Worm (Caenorhabditis elegans) whole organism, early embryonic: ENCODE measurements around the gene pbo-6.

Experiments
- B0310.2 ChIP-seq: sonication (generic microtip); optimal IDR thresholded peaks from 2 replicates; lab custom pipeline; 2016; ENCODE audit warnings: mild to moderate bottlenecking, missing genetic modification characterization, missing compliant biosample characterization
- F13C5.2 ChIP-seq: sonication (generic microtip); optimal IDR thresholded peaks from 2 replicates; lab custom pipeline; 2017; ENCODE audit warnings: mild to moderate bottlenecking, missing genetic modification characterization, inconsistent platforms, missing compliant biosample characterization
- aly-1 ChIP-seq: sonication (generic microtip); optimal IDR thresholded peaks from 2 replicates; lab custom pipeline; 2016; ENCODE audit warnings: missing genetic modification characterization, missing compliant biosample characterization
- ama-1 ChIP-seq: fragments of 150-350 bp; optimal IDR thresholded peaks from 2 replicates; lab custom pipeline; 2014
- ceh-13 ChIP-seq: fragments of 200-800 bp; sonication (Bioruptor generic); optimal IDR thresholded peaks from 2 replicates; lab custom pipeline; 2018; ENCODE audit warnings: mild to moderate bottlenecking, missing genetic modification characterization, missing compliant biosample characterization
- ceh-36 ChIP-seq: sonication (generic microtip); optimal IDR thresholded peaks from 2 replicates; lab custom pipeline; 2016; ENCODE audit warnings: missing genetic modification characterization, inconsistent platforms, missing compliant biosample characterization
- flt-1 ChIP-seq: fragments of 200-800 bp; sonication (Bioruptor generic); IDR thresholded peaks from 2 replicates; pipeline ENCODE4 v1.3.6; 2022; ENCODE audit warnings: missing genetic modification characterization, missing compliant biosample characterization
- hmbx-1 ChIP-seq: sonication (generic microtip); optimal IDR thresholded peaks from 2 replicates; lab custom pipeline; 2016; ENCODE audit warnings: mild to moderate bottlenecking, missing genetic modification characterization, missing compliant biosample characterization
- pes-1 ChIP-seq: fragments of 200-800 bp; sonication (Bioruptor generic); IDR thresholded peaks from 2 replicates; pipeline ENCODE4 v1.3.6; 2022; ENCODE audit warnings: missing genetic modification reagents, missing genetic modification characterization, missing compliant biosample characterization
- scrt-1 ChIP-seq: fragments of 200-800 bp; sonication (Bioruptor generic); IDR thresholded peaks from 2 replicates; pipeline ENCODE4 v1.3.6; 2022; ENCODE audit warnings: missing genetic modification characterization, missing compliant biosample characterization
- tra-4 ChIP-seq: sonication (generic microtip); optimal IDR thresholded peaks from 2 replicates; lab custom pipeline; 2017; ENCODE audit warnings: missing genetic modification characterization, missing compliant biosample characterization

DNA sequence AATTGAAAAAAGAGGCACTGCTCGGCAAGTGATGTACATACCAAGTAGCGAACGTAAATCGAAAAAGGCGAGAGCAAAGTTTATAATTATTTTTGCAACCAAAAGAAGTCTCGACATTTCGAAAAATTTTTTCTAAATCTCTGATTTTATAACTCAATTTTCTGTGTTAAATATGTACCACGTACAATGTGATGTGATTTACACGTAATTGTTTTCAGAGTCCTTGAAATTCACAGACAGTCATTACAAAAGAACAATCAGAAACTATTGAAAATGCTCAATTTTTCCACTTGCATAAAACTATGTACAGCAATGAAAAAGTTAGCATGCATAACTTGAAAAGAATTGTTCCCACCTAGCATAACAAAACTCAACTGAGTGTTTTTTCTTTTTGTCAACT is 25.8 kb upstream of the pbo-6 start:
- no peak for TF ChIP-seq ceh-36 (tag; lab: Kevin White, UChicago)
- TF ChIP-seq pes-1 (GFP tag; lab: Robert Waterston, UW) = no peak
- no peak for TF ChIP-seq ama-1
- TF ChIP-seq hmbx-1 (tag; lab: Kevin White, UChicago) = no peak
- no peak for TF ChIP-seq F13C5.2 (tag; lab: Kevin White, UChicago)
- TF ChIP-seq B0310.2 (tag; lab: Kevin White, UChicago) = no peak
- TF ChIP-seq ceh-13 (GFP tag; lab: Kevin White, UChicago) = no peak
- no peak for TF ChIP-seq aly-1 (tag; lab: Kevin White, UChicago)
- no peak for TF ChIP-seq scrt-1
- no peak for TF ChIP-seq tra-4 (tag; lab: Kevin White, UChicago)
- TF ChIP-seq flt-1 (GFP tag; lab: Robert Waterston, UW) = no peak
